Fruit fly (Drosophila melanogaster): ENCODE measurements around the gene CG31524.

The CG31524 gene

DNA sequence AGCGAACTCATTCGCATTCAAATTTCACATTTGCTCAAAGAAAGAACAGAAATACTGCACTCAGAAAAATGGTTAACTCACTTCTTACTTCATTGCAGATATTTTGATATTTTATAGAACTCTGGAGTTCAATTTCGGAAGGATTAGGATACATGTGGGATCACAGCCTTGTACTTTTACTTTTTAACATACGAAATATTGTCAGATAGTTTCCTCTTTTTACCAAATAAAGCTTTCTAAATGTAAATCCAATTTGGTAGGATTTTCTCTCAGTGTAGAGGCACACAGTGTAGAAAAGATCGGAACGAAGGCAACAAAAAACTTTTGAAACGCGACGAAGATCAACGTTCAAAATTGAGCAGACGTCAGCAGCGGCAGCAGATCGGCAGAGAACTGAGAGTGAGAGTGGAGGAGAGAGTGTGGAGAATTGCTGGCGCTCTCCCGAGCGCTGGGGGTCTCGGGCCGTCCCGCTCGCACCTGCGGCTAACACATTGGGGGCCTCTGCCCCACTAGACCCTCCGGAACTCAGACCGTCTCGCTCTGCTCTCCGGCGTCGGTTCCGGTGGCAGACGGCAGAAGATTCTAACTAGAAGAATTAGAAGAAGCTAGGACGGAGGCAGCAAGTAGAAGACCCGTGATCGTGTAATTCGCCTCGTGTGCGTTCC is 18.0 kb upstream of the CG31524 start, which contains the start of gene tmod (continued):
- TF ChIP-seq MBD-R2 (GFP tag; IDR thresholded peaks at IDR 0.05) (no peak), CG7786 (GFP tag; optimal IDR thresholded peaks at IDR 0.05) (no peak), pros (GFP tag; optimal IDR thresholded peaks at IDR 0.05) (no peak), eve (GFP tag; optimal IDR thresholded peaks at IDR 0.05) (peak in 1 of 2 experiments; percentile 40), CG14965 (GFP tag; optimal IDR thresholded peaks at IDR 0.05; ENCODE audit: borderline replicate concordance) (no peak), TFAM (GFP tag; optimal IDR thresholded peaks at IDR 0.05) (no peak), CG31224 (GFP tag; IDR thresholded peaks at IDR 0.05) (no peak), CG10274 (GFP tag; optimal IDR thresholded peaks at IDR 0.05) (peak; percentile 8), sug (tag; optimal IDR thresholded peaks at IDR 0.05) (peak; percentile 83), wek (GFP tag; optimal IDR thresholded peaks at IDR 0.05) (peak; percentile 55), CG10565 (GFP tag; optimal IDR thresholded peaks at IDR 0.05) (no peak), CG17385 (GFP tag; optimal IDR thresholded peaks at IDR 0.05) (peak; percentile 45), NK7.1 (GFP tag; optimal IDR thresholded peaks at IDR 0.05) (no peak), CG13894 (tag; optimal IDR thresholded peaks at IDR 0.05) (no peak), CG4854 (GFP tag; optimal IDR thresholded peaks at IDR 0.05) (no peak), ac (GFP tag; optimal IDR thresholded peaks at IDR 0.05) (no peak), slp2 (GFP tag; optimal IDR thresholded peaks at IDR 0.05) (no peak), CG14441 (GFP tag; IDR thresholded peaks at IDR 0.05) (0 out of 2 replicates have a peak, but pooled peaks have one; percentile 5), grn (GFP tag; optimal IDR thresholded peaks at IDR 0.05) (no peak), E2f2 (GFP tag; IDR thresholded peaks at IDR 0.05) (peak; percentile 20; the same call in 1 of the 2 replicates), Six4 (GFP tag; optimal IDR thresholded peaks at IDR 0.05) (peak; percentile 50), CG10462 (GFP tag; optimal IDR thresholded peaks at IDR 0.05) (no peak), esg (GFP tag; conservative IDR thresholded peaks at IDR 0.05) (peak; percentile 34; the same call in 1 of the 2 replicates), CG2889 (GFP tag; IDR thresholded peaks at IDR 0.05) (no peak), CG18619 (GFP tag; optimal IDR thresholded peaks at IDR 0.05) (no peak), CG30403 (GFP tag; optimal IDR thresholded peaks at IDR 0.05) (peak; percentile 43), Dek (tag; optimal IDR thresholded peaks at IDR 0.05) (no peak), CG6791 (GFP tag; IDR thresholded peaks at IDR 0.05; ENCODE audit: partially characterized antibody) (no peak), Nf-YA (GFP tag; IDR thresholded peaks at IDR 0.05) (no peak), otp (GFP tag; IDR thresholded peaks at IDR 0.05) (no peak), NFAT (GFP tag; IDR thresholded peaks at IDR 0.05) (0 out of 2 replicates have a peak, but pooled peaks have one; percentile 7), ab (GFP tag; optimal IDR thresholded peaks at IDR 0.05) (no peak), CG34422 (GFP tag; IDR thresholded peaks at IDR 0.05) (no peak), lab (GFP tag; optimal IDR thresholded peaks at IDR 0.05) (peak; percentile 40), ems (GFP tag; optimal IDR thresholded peaks at IDR 0.05) (peak; percentile 13), repo (GFP tag; optimal IDR thresholded peaks at IDR 0.05) (no peak), CG12155 (GFP tag; optimal IDR thresholded peaks at IDR 0.05) (no peak), CHES-1-like (GFP tag; optimal IDR thresholded peaks at IDR 0.05) (no peak), HLHmδ (GFP tag; optimal IDR thresholded peaks at IDR 0.05) (no peak), sima (GFP tag; optimal IDR thresholded peaks at IDR 0.05) (no peak), sens (GFP tag) (peak; percentile 91), CG10267 (tag; optimal IDR thresholded peaks at IDR 0.05) (peak; percentile 42), CG6854 (GFP tag; optimal IDR thresholded peaks at IDR 0.05) (peak; percentile 12), CkIIα-i1 (GFP tag; IDR thresholded peaks at IDR 0.05) (no peak), Dip3 (GFP tag; optimal IDR thresholded peaks at IDR 0.05) (no peak), CG9215 (GFP tag; IDR thresholded peaks at IDR 0.05) (0 out of 2 replicates have a peak, but pooled peaks have one; percentile 28), ftz-f1 (GFP tag; optimal IDR thresholded peaks at IDR 0.05) (peak; percentile 36), her (GFP tag; optimal IDR thresholded peaks at IDR 0.05) (no peak), CG15514 (GFP tag; optimal IDR thresholded peaks at IDR 0.05) (peak; percentile 45), Gug (GFP tag; IDR thresholded peaks at IDR 0.05) (no peak), Hmr (GFP tag; optimal IDR thresholded peaks at IDR 0.05) (no peak)

Data from whole organism, embryonic.